Worm (Caenorhabditis elegans): Measurements from ENCODE around the gene C47E12.3.

DNA sequence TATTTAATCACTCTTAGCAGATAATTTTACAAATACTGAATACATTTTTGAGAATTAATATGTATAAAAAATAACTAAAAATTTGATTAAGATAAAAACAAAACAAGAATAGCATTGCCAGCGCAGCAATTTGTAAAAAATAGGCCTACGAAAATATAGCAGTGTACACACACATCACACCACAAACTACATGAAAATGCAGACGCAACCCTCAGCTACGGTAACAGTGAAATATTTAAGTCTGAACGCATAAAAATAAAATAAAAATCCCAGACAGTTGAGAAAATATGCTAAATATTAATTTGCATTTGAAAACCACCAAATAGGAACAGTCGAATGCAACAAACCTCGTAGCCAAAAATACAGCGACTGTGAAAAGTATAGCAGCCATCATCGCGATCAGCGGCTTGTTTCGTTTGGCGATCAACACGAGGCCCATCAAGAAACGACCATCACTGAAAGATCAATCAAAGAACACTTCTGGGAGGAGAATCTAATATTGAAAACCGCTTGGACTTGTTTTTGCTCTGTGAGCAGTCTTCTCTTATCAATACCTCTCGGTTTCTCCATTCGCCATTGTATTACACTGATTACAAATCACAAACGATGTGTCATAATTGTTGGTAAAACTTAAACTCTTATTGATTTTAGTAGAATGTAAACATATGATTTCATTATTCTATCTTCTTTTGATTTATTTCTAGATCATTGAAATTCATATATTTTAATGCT, 3.0 kb downstream of the C47E12.3 start, which contains the start of gene pyp-1:
- TF ChIP-seq ztf-23 (GFP tag; IDR thresholded peaks at IDR 0.05): no peak
- no peak for TF ChIP-seq cog-1 (tag; optimal IDR thresholded peaks at IDR 0.05)
